Worm (Caenorhabditis elegans) whole organism, L1 larva: ENCODE measurements around the gene C53D6.7.

ENCODE experiments used
- aly-2 ChIP-seq: fragments of 150-350 bp; optimal IDR thresholded peaks from 2 replicates; lab custom pipeline; 2014; ENCODE audit warnings: missing biosample characterization, missing genetic modification characterization
- ama-1 ChIP-seq: fragments of 150-350 bp; optimal IDR thresholded peaks from 2 replicates; lab custom pipeline; 2014
- efl-3 ChIP-seq: fragments of 200-800 bp; sonication (Bioruptor generic); optimal IDR thresholded peaks from 2 replicates; lab custom pipeline; 2018; ENCODE audit warnings: mild to moderate bottlenecking, missing genetic modification characterization, missing compliant biosample characterization
- egl-27 ChIP-seq, 2 experiments: fragments of 150-350 bp in 1 of 2; sonication (generic microtip); optimal IDR thresholded peaks; 3 replicates each; lab custom pipeline; 2017 to 2018; ENCODE audit warnings: missing biosample characterization in 2 of 2, missing genetic modification characterization in 2 of 2, missing genetic modification reagents in 2 of 2
- lin-13 ChIP-seq: fragments of 150-350 bp; optimal IDR thresholded peaks from 2 replicates; lab custom pipeline; 2014; ENCODE audit warnings: missing biosample characterization, missing genetic modification reagents, missing genetic modification characterization
- nhr-77 ChIP-seq: fragments of 150-350 bp; optimal IDR thresholded peaks from 2 replicates; lab custom pipeline; 2014; ENCODE audit warnings: missing biosample characterization, missing genetic modification characterization
- pqm-1 ChIP-seq: sonication (generic microtip); optimal IDR thresholded peaks from 3 replicates; lab custom pipeline; 2017; ENCODE audit warnings: missing biosample characterization, missing genetic modification characterization
- snpc-4 ChIP-seq: fragments of 150-350 bp; optimal IDR thresholded peaks from 2 replicates; lab custom pipeline; 2014; ENCODE audit warnings: missing biosample characterization, missing genetic modification characterization
- sox-4 ChIP-seq: sonication (generic microtip); optimal IDR thresholded peaks from 2 replicates; lab custom pipeline; 2016; ENCODE audit warnings: missing genetic modification characterization, missing compliant biosample characterization
- zag-1 ChIP-seq: fragments of 150-350 bp; optimal IDR thresholded peaks from 2 replicates; lab custom pipeline; 2014; ENCODE audit warnings: missing biosample characterization, missing genetic modification characterization

- TF ChIP-seq nhr-77 (tag; lab: Kevin White, UChicago) = no peak
- no peak for TF ChIP-seq sox-4
- TF ChIP-seq zag-1 (tag; lab: Kevin White, UChicago) = no peak
- TF ChIP-seq pqm-1 = no peak
- TF ChIP-seq ama-1 = no peak
- no peak for TF ChIP-seq lin-13 (GFP tag; lab: Kevin White, UChicago)
- TF ChIP-seq aly-2 (tag; lab: Kevin White, UChicago) = no peak
- no peak for TF ChIP-seq egl-27 (tag; optimal IDR thresholded peaks at IDR 0.05; lab: Kevin White, UChicago)
- TF ChIP-seq snpc-4 = no peak
- TF ChIP-seq efl-3 (GFP tag; lab: Kevin White, UChicago) = no peak
Observed at ce11 chrIV:8986761-8987316, 50.1 kb downstream of the C53D6.7 start, which contains the start of gene bre-1.
